Worm (Caenorhabditis elegans) whole organism, midembryonic: Measurements from ENCODE around the gene Y116F11B.9.

Experiments used
- T22C8.4 ChIP-seq: fragments of 200-800 bp; sonication (Bioruptor generic); IDR thresholded peaks from 2 replicates; pipeline ENCODE4 v1.3.6; 2022; ENCODE audit warnings: missing genetic modification characterization, missing compliant biosample characterization
- cog-1 ChIP-seq: sonication (generic microtip); optimal IDR thresholded peaks from 2 replicates; lab custom pipeline; 2016; ENCODE audit warnings: missing genetic modification characterization, missing compliant biosample characterization
- flt-1 ChIP-seq: fragments of 200-800 bp; sonication (Bioruptor generic); IDR thresholded peaks from 2 replicates; pipeline ENCODE4 v1.3.6; 2022; ENCODE audit warnings: missing genetic modification characterization, missing compliant biosample characterization
- klf-2 ChIP-seq: fragments of 200-800 bp; sonication (Bioruptor generic); conservative IDR thresholded peaks from 2 replicates; pipeline ENCODE4 v1.3.6; 2022; ENCODE audit warnings: missing genetic modification reagents, missing genetic modification characterization, missing compliant biosample characterization
- med-1 ChIP-seq: sonication (generic microtip); optimal IDR thresholded peaks from 2 replicates; lab custom pipeline; 2017; ENCODE audit warnings: missing genetic modification characterization, mild to moderate bottlenecking, missing compliant biosample characterization, antibody characterized with exemption, missing genetic modification reagents; ENCODE audit not compliant: insufficient read depth
- ref-1 ChIP-seq: fragments of 200-800 bp; sonication (Bioruptor generic); conservative IDR thresholded peaks from 2 replicates; pipeline ENCODE4 v1.3.6; 2022; ENCODE audit warnings: missing genetic modification reagents, missing genetic modification characterization, missing compliant biosample characterization
- tab-1 ChIP-seq: fragments of 200-800 bp; sonication (Bioruptor generic); IDR thresholded peaks from 2 replicates; pipeline ENCODE4 v1.3.6; 2022; ENCODE audit warnings: missing genetic modification characterization, missing compliant biosample characterization
- ztf-23 ChIP-seq: fragments of 200-800 bp; sonication (Bioruptor generic); IDR thresholded peaks from 2 replicates; pipeline ENCODE4 v1.3.6; 2022; ENCODE audit warnings: missing genetic modification reagents, missing genetic modification characterization, missing compliant biosample characterization
- ztf-29 ChIP-seq: fragments of 200-800 bp; sonication (Bioruptor generic); IDR thresholded peaks from 2 replicates; pipeline ENCODE4 v1.3.6; 2022; ENCODE audit warnings: missing genetic modification reagents, missing genetic modification characterization, missing compliant biosample characterization

Y116F11B.9 gene

DNA sequence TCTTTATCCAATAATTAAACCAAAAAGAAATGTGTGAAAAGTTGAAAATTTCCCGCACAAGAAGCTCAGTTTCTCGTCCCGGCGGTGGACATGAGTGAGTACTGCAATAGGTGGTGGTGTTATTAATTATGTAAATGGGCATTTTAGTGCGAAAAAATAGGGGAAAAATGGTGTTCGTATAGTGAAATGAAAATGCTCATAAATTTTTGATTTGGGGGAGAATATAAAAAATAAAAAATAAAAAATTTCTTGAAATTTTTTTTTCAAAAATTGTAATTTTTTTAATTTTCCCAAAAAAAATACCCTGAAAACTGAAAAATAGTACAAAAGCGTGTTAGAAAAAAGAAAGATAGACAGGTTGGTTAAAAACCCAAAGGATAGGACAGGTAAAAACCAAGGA, 27.5 kb upstream of the Y116F11B.9 start, which contains the start of gene gly-4:
gly-4 (minus strand) TSS at position 101 of the 400 bp plus-strand sequence.
- TF ChIP-seq cog-1 (tag; lab: Kevin White, UChicago) (no peak), ztf-29 (GFP tag; lab: Robert Waterston, UW) (no peak), T22C8.4 (no peak), ztf-23 (no peak)

DNA sequence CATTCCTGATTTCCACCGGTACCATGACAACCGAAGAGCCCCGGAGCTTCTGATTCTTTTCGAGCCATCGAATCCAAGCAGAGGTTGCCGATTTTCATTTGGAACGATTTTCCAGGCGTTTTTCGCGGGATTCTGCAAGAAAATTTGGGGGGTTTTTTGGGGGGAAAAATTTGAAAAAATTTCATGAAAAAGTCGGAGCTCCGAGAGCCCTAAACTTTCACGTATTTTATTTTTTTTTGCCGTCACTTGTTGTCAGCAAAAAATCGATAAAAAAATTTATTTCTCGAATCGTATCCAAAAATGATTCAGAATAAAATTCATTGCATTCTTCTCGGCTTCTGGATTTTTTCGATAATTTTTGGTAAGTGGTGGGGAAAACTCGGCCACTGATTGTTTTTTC, 15.1 kb upstream of the Y116F11B.9 start, which contains the start of gene Y116F11B.13:
Y116F11B.13 (plus strand) TSS at position 301 of the 400 bp plus-strand sequence.
- TF ChIP-seq ref-1 (GFP tag; lab: Robert Waterston, UW) (no peak), cog-1 (tag; lab: Kevin White, UChicago) (no peak), ztf-29 (GFP tag; lab: Robert Waterston, UW) (no peak), flt-1 (GFP tag; lab: Robert Waterston, UW) (no peak), T22C8.4 (no peak), tab-1 (GFP tag; lab: Robert Waterston, UW) (no peak), klf-2 (GFP tag; lab: Robert Waterston, UW) (no peak), med-1 (no peak)

- no peak for TF ChIP-seq ztf-23
- TF ChIP-seq tab-1 (GFP tag; lab: Robert Waterston, UW) = no peak
- TF ChIP-seq klf-2 (GFP tag; lab: Robert Waterston, UW) = no peak
Observed at ce11 chrV:19860225-19860624, 7.6 kb downstream of the Y116F11B.9 start.

ce11 chrV:19857334-19857733, 10.4 kb downstream of the Y116F11B.9 start, which contains the start of gene Y116F11B.8:
Gene Y116F11B.8, plus strand, starts transcription at chrV:19857634.
- no peak for TF ChIP-seq tab-1 (GFP tag; lab: Robert Waterston, UW)
- TF ChIP-seq ztf-23 = no peak
- no peak for TF ChIP-seq ztf-29 (GFP tag; lab: Robert Waterston, UW)
- no peak for TF ChIP-seq med-1
- no peak for TF ChIP-seq flt-1 (GFP tag; lab: Robert Waterston, UW)
- no peak for TF ChIP-seq T22C8.4
- no peak for TF ChIP-seq cog-1 (tag; lab: Kevin White, UChicago)
- TF ChIP-seq ref-1 (GFP tag; lab: Robert Waterston, UW) = no peak
- TF ChIP-seq klf-2 (GFP tag; lab: Robert Waterston, UW) = no peak

- TF ChIP-seq klf-2 (GFP tag; lab: Robert Waterston, UW) = no peak
Observed at ce11 chrV:19856933-19857332, 10.8 kb downstream of the Y116F11B.9 start.

DNA sequence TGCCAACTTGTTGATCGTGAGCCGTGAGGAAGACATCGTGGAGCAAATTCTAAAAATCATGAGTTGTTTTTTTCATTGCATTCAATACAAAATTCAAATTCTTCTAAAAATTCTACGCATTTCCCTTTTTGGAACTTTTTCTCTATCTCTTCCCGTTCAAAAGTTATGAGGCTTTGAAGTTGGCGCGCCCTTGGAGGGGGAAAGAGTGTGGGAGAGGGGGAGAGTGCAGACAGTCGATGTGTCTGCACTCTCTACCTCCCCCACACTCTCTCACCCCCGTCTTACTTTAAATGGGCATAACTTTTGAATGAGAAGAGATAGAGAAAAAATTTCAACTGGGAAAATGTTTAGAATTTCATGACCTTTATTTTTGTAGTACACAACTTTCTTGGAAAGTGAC, 11.4 kb downstream of the Y116F11B.9 start:
- TF ChIP-seq flt-1 (GFP tag; lab: Robert Waterston, UW) = no peak
- TF ChIP-seq cog-1 (tag; lab: Kevin White, UChicago) = no peak
- TF ChIP-seq med-1 = no peak
- no peak for TF ChIP-seq klf-2 (GFP tag; lab: Robert Waterston, UW)
- no peak for TF ChIP-seq ztf-23
- no peak for TF ChIP-seq tab-1 (GFP tag; lab: Robert Waterston, UW)
- no peak for TF ChIP-seq ztf-29 (GFP tag; lab: Robert Waterston, UW)
- no peak for TF ChIP-seq T22C8.4
- TF ChIP-seq ref-1 (GFP tag; lab: Robert Waterston, UW) = no peak

DNA sequence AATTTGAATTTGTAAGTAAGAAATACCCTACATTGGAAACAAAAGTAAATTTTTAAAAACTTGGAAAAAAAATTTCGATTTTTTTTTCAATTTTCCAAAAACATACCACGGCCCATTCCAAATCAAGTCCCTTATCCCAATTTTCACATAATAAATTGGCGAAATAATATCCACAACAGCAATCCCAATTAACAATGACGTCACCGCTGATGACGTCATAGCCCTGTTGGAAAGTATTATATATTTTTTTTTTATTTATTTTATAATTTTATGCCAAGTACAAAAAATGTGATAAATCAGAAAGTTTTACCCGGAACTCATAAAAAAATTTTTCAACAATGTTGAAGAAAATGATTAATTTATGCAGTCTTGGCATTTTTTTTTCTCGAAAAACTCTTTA, 14.2 kb downstream of the Y116F11B.9 start:
- TF ChIP-seq T22C8.4 (no peak), cog-1 (tag; lab: Kevin White, UChicago) (no peak), ztf-29 (GFP tag; lab: Robert Waterston, UW) (no peak), klf-2 (GFP tag; lab: Robert Waterston, UW) (no peak), flt-1 (GFP tag; lab: Robert Waterston, UW) (no peak)

ce11 chrV:19848014-19848413, 19.8 kb downstream of the Y116F11B.9 start, which contains the start of gene Y116F11B.7:
Gene Y116F11B.7, plus strand, starts transcription at chrV:19848314.
- TF ChIP-seq flt-1 (GFP tag; lab: Robert Waterston, UW) (no peak), ztf-23 (no peak), tab-1 (GFP tag; lab: Robert Waterston, UW) (no peak), klf-2 (GFP tag; lab: Robert Waterston, UW) (no peak), cog-1 (tag; lab: Kevin White, UChicago) (no peak), med-1 (no peak), ref-1 (GFP tag; lab: Robert Waterston, UW) (no peak), T22C8.4 (no peak), ztf-29 (GFP tag; lab: Robert Waterston, UW) (no peak)

DNA sequence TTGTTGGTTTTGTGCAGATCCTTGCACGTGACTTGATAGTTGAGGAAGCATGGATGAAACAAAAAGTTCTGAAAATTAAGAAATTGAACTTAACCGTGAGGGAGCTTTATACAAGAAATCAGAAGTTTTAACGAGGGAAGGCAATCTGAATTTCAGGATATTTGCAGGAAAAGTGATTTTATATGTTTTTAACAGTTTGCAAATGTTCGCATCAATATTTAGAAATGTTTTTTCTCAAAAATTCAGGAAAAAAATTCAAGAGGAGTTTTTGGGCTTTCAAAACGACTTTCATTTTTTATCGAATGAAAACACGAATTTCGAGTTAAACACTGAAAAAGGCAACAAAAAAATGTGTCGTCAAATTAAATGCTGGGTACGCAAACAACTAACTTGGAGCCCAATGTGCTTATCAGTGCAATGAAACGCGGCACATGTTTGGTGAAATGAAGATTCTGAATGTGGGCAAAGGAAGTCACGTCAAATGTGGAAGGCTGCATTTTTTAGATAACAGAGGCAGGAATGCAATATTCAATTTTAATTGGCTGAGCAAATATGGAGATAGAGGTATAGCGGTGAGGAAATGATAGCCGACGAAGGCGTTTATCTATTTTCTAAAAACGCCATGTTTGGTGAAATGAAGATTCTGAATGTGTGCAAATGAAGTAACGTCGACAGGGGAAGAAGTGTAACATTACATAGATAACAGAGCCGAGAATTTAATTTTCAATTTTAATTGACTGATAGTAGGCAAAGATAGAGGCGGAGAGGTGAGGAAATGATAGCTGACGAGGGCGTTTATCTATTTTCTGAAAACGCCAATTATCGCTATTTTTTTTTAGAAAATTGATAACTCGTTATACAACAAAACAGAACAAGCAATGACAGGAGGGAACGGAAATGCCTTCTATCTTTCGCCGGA, 21.6 kb downstream of the Y116F11B.9 start, which contains the start of gene Y116F11B.6:
Y116F11B.6 (minus strand) TSS at position 51 of the 919 bp plus-strand sequence.
- no peak for TF ChIP-seq klf-2 (GFP tag; lab: Robert Waterston, UW)
- no peak for TF ChIP-seq cog-1 (tag; lab: Kevin White, UChicago)
- no peak for TF ChIP-seq ref-1 (GFP tag; lab: Robert Waterston, UW)
- no peak for TF ChIP-seq ztf-29 (GFP tag; lab: Robert Waterston, UW)
- no peak for TF ChIP-seq tab-1 (GFP tag; lab: Robert Waterston, UW)
- TF ChIP-seq flt-1 (GFP tag; lab: Robert Waterston, UW) = no peak
- no peak for TF ChIP-seq T22C8.4
- no peak for TF ChIP-seq med-1
- no peak for TF ChIP-seq ztf-23

DNA sequence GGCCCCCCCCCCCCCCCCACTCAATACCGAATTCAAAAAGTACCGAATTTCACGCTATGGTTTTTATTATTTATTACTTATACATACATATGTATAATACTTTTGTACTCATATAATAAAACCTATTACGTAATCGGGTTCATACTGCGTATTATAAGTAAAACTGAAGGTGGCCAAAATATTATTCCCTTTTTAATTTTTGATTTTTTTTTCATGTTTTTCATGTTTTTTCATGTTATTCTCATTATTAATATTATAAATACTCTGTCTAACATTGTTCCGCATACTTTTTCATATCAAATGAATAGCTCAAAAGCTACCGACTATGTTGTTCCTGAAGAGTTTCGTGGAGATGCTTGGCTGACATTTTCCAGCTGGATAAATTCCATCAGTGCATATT, 31.6 kb downstream of the Y116F11B.9 start, which contains the start of gene srw-38:
srw-38 (plus strand) TSS at position 301 of the 400 bp plus-strand sequence.
- TF ChIP-seq ref-1 (GFP tag; lab: Robert Waterston, UW) (no peak), T22C8.4 (no peak), ztf-29 (GFP tag; lab: Robert Waterston, UW) (no peak), klf-2 (GFP tag; lab: Robert Waterston, UW) (no peak), tab-1 (GFP tag; lab: Robert Waterston, UW) (no peak), cog-1 (tag; lab: Kevin White, UChicago) (no peak), med-1 (no peak), flt-1 (GFP tag; lab: Robert Waterston, UW) (no peak), ztf-23 (no peak)
